Worm (Caenorhabditis elegans): ENCODE data around the gene unc-103.
A peak's percentile ranks its signal among the peaks of the same experiment; 100 is the strongest.

unc-103 gene

ce11 chrIII:4157298-4157697 is 42.1 kb downstream of the unc-103 start, which contains the start of gene C16C10.9:
Gene C16C10.9, minus strand, starts transcription at chrIII:4157398.
- TF ChIP-seq B0310.2 (tag; optimal IDR thresholded peaks at IDR 0.05): no peak
- TF ChIP-seq hmg-4 (GFP tag; optimal IDR thresholded peaks at IDR 0.05): no peak

ce11 chrIII:4160937-4161336 is 45.8 kb downstream of the unc-103 start, which contains the start of gene C01G12.16:
Gene C01G12.16, plus strand, starts transcription at chrIII:4161237.
- TF ChIP-seq ama-1 (optimal IDR thresholded peaks at IDR 0.05) (no peak), tbx-37 (GFP tag; conservative IDR thresholded peaks at IDR 0.05) (no peak), ceh-13 (GFP tag; optimal IDR thresholded peaks at IDR 0.05) (no peak)

ce11 chrIII:4164071-4164470 is 48.9 kb downstream of the unc-103 start, which contains the start of gene C16C10.8:
Gene C16C10.8, minus strand, starts transcription at chrIII:4164171.
- no peak for TF ChIP-seq sea-1 (GFP tag; conservative IDR thresholded peaks at IDR 0.05)
- TF ChIP-seq hmbx-1 (tag; optimal IDR thresholded peaks at IDR 0.05): no peak
- no peak for TF ChIP-seq ceh-36 (tag; optimal IDR thresholded peaks at IDR 0.05)
- TF ChIP-seq hnd-1 (tag; optimal IDR thresholded peaks at IDR 0.05): no peak
- TF ChIP-seq flt-1 (GFP tag; IDR thresholded peaks at IDR 0.05): no peak
- TF ChIP-seq aly-1 (tag; optimal IDR thresholded peaks at IDR 0.05): no peak
- TF ChIP-seq scrt-1 (GFP tag; IDR thresholded peaks at IDR 0.05): no peak
- TF ChIP-seq B0310.2 (tag; optimal IDR thresholded peaks at IDR 0.05): no peak
- no peak for TF ChIP-seq ets-7 (tag; optimal IDR thresholded peaks at IDR 0.05)

ce11 chrIII:4166745-4167144 is 51.6 kb downstream of the unc-103 start, which contains the start of gene rnf-5:
Gene rnf-5, minus strand, starts transcription at chrIII:4166845.
- TF ChIP-seq tra-4 (tag; optimal IDR thresholded peaks at IDR 0.05) (no peak), hnd-1 (tag; optimal IDR thresholded peaks at IDR 0.05) (no peak), flt-1 (GFP tag; IDR thresholded peaks at IDR 0.05) (no peak), tbx-11 (GFP tag; IDR thresholded peaks at IDR 0.05) (no peak), scrt-1 (GFP tag; IDR thresholded peaks at IDR 0.05) (no peak), pes-1 (GFP tag; IDR thresholded peaks at IDR 0.05) (no peak), hmbx-1 (tag; optimal IDR thresholded peaks at IDR 0.05) (no peak), tbx-37 (GFP tag; conservative IDR thresholded peaks at IDR 0.05) (no peak)

ce11 chrIII:4168665-4169064 is 53.5 kb downstream of the unc-103 start, which contains the start of gene ccdc-55:
Gene ccdc-55, minus strand, starts transcription at chrIII:4168765.
- no peak for TF ChIP-seq B0310.2 (tag; optimal IDR thresholded peaks at IDR 0.05)
- TF ChIP-seq hmg-4 (GFP tag; optimal IDR thresholded peaks at IDR 0.05): no peak
- TF ChIP-seq ceh-13 (GFP tag; optimal IDR thresholded peaks at IDR 0.05): no peak
- no peak for TF ChIP-seq aly-1 (tag; optimal IDR thresholded peaks at IDR 0.05)
- TF ChIP-seq hnd-1 (tag; optimal IDR thresholded peaks at IDR 0.05): no peak
- TF ChIP-seq ceh-36 (tag; optimal IDR thresholded peaks at IDR 0.05): no peak
- TF ChIP-seq tra-4 (tag; optimal IDR thresholded peaks at IDR 0.05): no peak
- no peak for TF ChIP-seq hmbx-1 (tag; optimal IDR thresholded peaks at IDR 0.05)

- TF ChIP-seq tbx-37 (GFP tag; conservative IDR thresholded peaks at IDR 0.05): peak; percentile 82
- peak; percentile 77 for TF ChIP-seq aly-1 (tag; optimal IDR thresholded peaks at IDR 0.05)
- TF ChIP-seq B0310.2 (tag; optimal IDR thresholded peaks at IDR 0.05): peak; percentile 82
- peak; percentile 93 for TF ChIP-seq ceh-36 (tag; optimal IDR thresholded peaks at IDR 0.05)
- TF ChIP-seq sea-1 (GFP tag; conservative IDR thresholded peaks at IDR 0.05): peak; percentile 93
- peak; percentile 92 for TF ChIP-seq F13C5.2 (tag; optimal IDR thresholded peaks at IDR 0.05)
- no peak for TF ChIP-seq ama-1 (optimal IDR thresholded peaks at IDR 0.05)
- peak; percentile 97 for TF ChIP-seq hmg-4 (GFP tag; optimal IDR thresholded peaks at IDR 0.05)
- peak; percentile 87 for TF ChIP-seq scrt-1 (GFP tag; IDR thresholded peaks at IDR 0.05)
- peak; percentile 92 for TF ChIP-seq tbx-11 (GFP tag; IDR thresholded peaks at IDR 0.05)
- peak; percentile 91 for TF ChIP-seq pes-1 (GFP tag; IDR thresholded peaks at IDR 0.05)
- TF ChIP-seq ceh-13 (GFP tag; optimal IDR thresholded peaks at IDR 0.05): peak; percentile 93
- peak; percentile 75 for TF ChIP-seq ets-7 (tag; optimal IDR thresholded peaks at IDR 0.05)
- peak; percentile 83 for TF ChIP-seq flt-1 (GFP tag; IDR thresholded peaks at IDR 0.05)
- peak; percentile 61 for TF ChIP-seq hmbx-1 (tag; optimal IDR thresholded peaks at IDR 0.05)
- TF ChIP-seq hnd-1 (tag; optimal IDR thresholded peaks at IDR 0.05): peak; percentile 80
- TF ChIP-seq tra-4 (tag; optimal IDR thresholded peaks at IDR 0.05): peak; percentile 80
These were observed 55.8 kb downstream of the unc-103 start, which contains the start of the genes rnf-121 and C16C10.4 for ce11 chrIII:4170903-4171377. Gene rnf-121, minus strand, starts transcription at chrIII:4170953. Gene C16C10.4, plus strand, starts transcription at chrIII:4171336.

ce11 chrIII:4172210-4172609 is 57.0 kb downstream of the unc-103 start:
- TF ChIP-seq flt-1 (GFP tag; IDR thresholded peaks at IDR 0.05): no peak
- no peak for TF ChIP-seq B0310.2 (tag; optimal IDR thresholded peaks at IDR 0.05)
- no peak for TF ChIP-seq tra-4 (tag; optimal IDR thresholded peaks at IDR 0.05)
- TF ChIP-seq hmg-4 (GFP tag; optimal IDR thresholded peaks at IDR 0.05): no peak
- no peak for TF ChIP-seq sea-1 (GFP tag; conservative IDR thresholded peaks at IDR 0.05)
- TF ChIP-seq ama-1 (optimal IDR thresholded peaks at IDR 0.05): no peak
- TF ChIP-seq tbx-37 (GFP tag; conservative IDR thresholded peaks at IDR 0.05): no peak
- TF ChIP-seq hnd-1 (tag; optimal IDR thresholded peaks at IDR 0.05): no peak
- TF ChIP-seq ceh-13 (GFP tag; optimal IDR thresholded peaks at IDR 0.05): no peak
- TF ChIP-seq tbx-11 (GFP tag; IDR thresholded peaks at IDR 0.05): no peak
- no peak for TF ChIP-seq ceh-36 (tag; optimal IDR thresholded peaks at IDR 0.05)
- TF ChIP-seq ets-7 (tag; optimal IDR thresholded peaks at IDR 0.05): no peak
- TF ChIP-seq scrt-1 (GFP tag; IDR thresholded peaks at IDR 0.05): no peak
- TF ChIP-seq aly-1 (tag; optimal IDR thresholded peaks at IDR 0.05): no peak
- TF ChIP-seq pes-1 (GFP tag; IDR thresholded peaks at IDR 0.05): no peak

- TF ChIP-seq tbx-37 (GFP tag; conservative IDR thresholded peaks at IDR 0.05) (no peak), hmg-4 (GFP tag; optimal IDR thresholded peaks at IDR 0.05) (no peak), B0310.2 (tag; optimal IDR thresholded peaks at IDR 0.05) (no peak), sea-1 (GFP tag; conservative IDR thresholded peaks at IDR 0.05) (no peak), aly-1 (tag; optimal IDR thresholded peaks at IDR 0.05) (no peak), scrt-1 (GFP tag; IDR thresholded peaks at IDR 0.05) (no peak), hmbx-1 (tag; optimal IDR thresholded peaks at IDR 0.05) (no peak), hnd-1 (tag; optimal IDR thresholded peaks at IDR 0.05) (no peak), pes-1 (GFP tag; IDR thresholded peaks at IDR 0.05) (no peak), ceh-36 (tag; optimal IDR thresholded peaks at IDR 0.05) (no peak), flt-1 (GFP tag; IDR thresholded peaks at IDR 0.05) (no peak)
These were observed 60.3 kb downstream of the unc-103 start for ce11 chrIII:4175489-4175888.

Measured in whole organism, early embryonic.